Worm (Caenorhabditis elegans) whole organism, L3 larva: Measurements from ENCODE around the gene Y67H2A.10.
A peak's percentile ranks its signal among the peaks of the same experiment; 100 is the strongest.

Source experiments
- R02D3.7 ChIP-seq: fragments of 150-350 bp; optimal IDR thresholded peaks from 2 replicates; lab custom pipeline; 2014; ENCODE audit warnings: missing biosample characterization, missing genetic modification characterization
- ZK546.5 ChIP-seq: sonication (generic microtip); optimal IDR thresholded peaks from 2 replicates; lab custom pipeline; 2017; ENCODE audit warnings: missing biosample characterization, missing genetic modification characterization
- aly-2 ChIP-seq: fragments of 150-350 bp; optimal IDR thresholded peaks from 2 replicates; lab custom pipeline; 2014; ENCODE audit warnings: missing biosample characterization, missing genetic modification characterization
- ama-1 ChIP-seq: fragments of 150-350 bp; optimal IDR thresholded peaks from 2 replicates; lab custom pipeline; 2018
- ceh-16 ChIP-seq: sonication (generic microtip); optimal IDR thresholded peaks from 2 replicates; lab custom pipeline; 2017; ENCODE audit warnings: missing biosample characterization, missing genetic modification characterization
- ceh-28 ChIP-seq: fragments of 150-350 bp; optimal IDR thresholded peaks from 2 replicates; lab custom pipeline; 2014; ENCODE audit warnings: missing biosample characterization, missing genetic modification reagents, missing genetic modification characterization
- ceh-82 ChIP-seq: fragments of 150-350 bp; optimal IDR thresholded peaks from 2 replicates; lab custom pipeline; 2014; ENCODE audit warnings: missing biosample characterization, missing genetic modification characterization
- ceh-9 ChIP-seq: sonication (generic microtip); optimal IDR thresholded peaks from 2 replicates; lab custom pipeline; 2018; ENCODE audit warnings: missing biosample characterization, missing genetic modification characterization
- daf-12 ChIP-seq: fragments of 150-350 bp; optimal IDR thresholded peaks from 2 replicates; lab custom pipeline; 2014; ENCODE audit warnings: missing biosample characterization, missing genetic modification reagents, missing genetic modification characterization
- egl-27 ChIP-seq: sonication (generic microtip); optimal IDR thresholded peaks from 4 replicates; lab custom pipeline; 2017; ENCODE audit warnings: missing biosample characterization, missing genetic modification reagents, missing genetic modification characterization
- egl-5 ChIP-seq: fragments of 150-350 bp; optimal IDR thresholded peaks from 2 replicates; lab custom pipeline; 2017; ENCODE audit warnings: missing biosample characterization, missing genetic modification reagents, missing genetic modification characterization, inconsistent platforms
- elt-1 ChIP-seq: fragments of 150-350 bp; optimal IDR thresholded peaks from 2 replicates; lab custom pipeline; 2014; ENCODE audit warnings: missing biosample characterization, missing genetic modification characterization
- elt-2 ChIP-seq: sonication (generic microtip); optimal IDR thresholded peaks from 2 replicates; lab custom pipeline; 2016; ENCODE audit warnings: missing genetic modification reagents, mild to moderate bottlenecking, missing genetic modification characterization, missing compliant biosample characterization
- elt-3 ChIP-seq, 3 experiments: fragments of 150-350 bp in 1 of 3; sonication (generic microtip) in 2 of 3; optimal IDR thresholded peaks; 2 replicates in 2 of 3; 4 replicates in 1 of 3; lab custom pipeline; 2014 to 2017; ENCODE audit warnings: missing biosample characterization in 3 of 3, missing genetic modification characterization in 3 of 3
- eor-1 ChIP-seq, 2 experiments: fragments of 150-350 bp; optimal IDR thresholded peaks; 2 replicates each; lab custom pipeline; 2014 to 2018; ENCODE audit warnings: missing biosample characterization in 2 of 2, missing genetic modification characterization in 2 of 2
- fkh-10 ChIP-seq: sonication (generic microtip); optimal IDR thresholded peaks from 2 replicates; lab custom pipeline; 2017; ENCODE audit warnings: missing biosample characterization, missing genetic modification reagents, missing genetic modification characterization
- fkh-2 ChIP-seq: fragments of 150-350 bp; optimal IDR thresholded peaks from 2 replicates; lab custom pipeline; 2014; ENCODE audit warnings: missing biosample characterization, missing genetic modification reagents, missing genetic modification characterization
- fos-1 ChIP-seq: fragments of 150-350 bp; optimal IDR thresholded peaks from 2 replicates; lab custom pipeline; 2014; ENCODE audit warnings: missing biosample characterization, missing genetic modification characterization
- hmg-11 ChIP-seq: sonication (generic microtip); optimal IDR thresholded peaks from 2 replicates; lab custom pipeline; 2016; ENCODE audit warnings: missing genetic modification characterization, missing compliant biosample characterization
- jun-1 ChIP-seq: fragments of 150-350 bp; optimal IDR thresholded peaks from 2 replicates; lab custom pipeline; 2014; ENCODE audit warnings: missing biosample characterization, missing genetic modification reagents, missing genetic modification characterization
- lin-15B ChIP-seq: fragments of 150-350 bp; optimal IDR thresholded peaks from 2 replicates; lab custom pipeline; 2014; ENCODE audit warnings: missing biosample characterization, missing genetic modification characterization
- lin-39 ChIP-seq: fragments of 150-350 bp; optimal IDR thresholded peaks from 2 replicates; lab custom pipeline; 2018; ENCODE audit warnings: missing biosample characterization, missing genetic modification reagents, missing genetic modification characterization
- lsy-12 ChIP-seq: sonication (generic microtip); optimal IDR thresholded peaks from 2 replicates; lab custom pipeline; 2016; ENCODE audit warnings: mild to moderate bottlenecking, missing genetic modification characterization, missing compliant biosample characterization
- mml-1 ChIP-seq: fragments of 150-350 bp; sonication (generic microtip); optimal IDR thresholded peaks from 3 replicates; lab custom pipeline; 2014; ENCODE audit warnings: missing biosample characterization, missing genetic modification characterization
- nfya-1 ChIP-seq: sonication (generic microtip); optimal IDR thresholded peaks from 2 replicates; lab custom pipeline; 2017; ENCODE audit warnings: missing genetic modification characterization, mild to moderate bottlenecking, missing compliant biosample characterization, antibody characterized with exemption, moderate library complexity; ENCODE audit not compliant: insufficient read depth
- nhr-11 ChIP-seq: fragments of 150-350 bp; optimal IDR thresholded peaks from 2 replicates; lab custom pipeline; 2014; ENCODE audit warnings: missing biosample characterization, missing genetic modification characterization
- nhr-12 ChIP-seq: fragments of 150-350 bp; optimal IDR thresholded peaks from 2 replicates; lab custom pipeline; 2014; ENCODE audit warnings: missing biosample characterization, missing genetic modification characterization
- nhr-23 ChIP-seq: fragments of 150-350 bp; optimal IDR thresholded peaks from 2 replicates; lab custom pipeline; 2014; ENCODE audit warnings: missing biosample characterization, missing genetic modification reagents, missing genetic modification characterization
- nhr-237 ChIP-seq: fragments of 150-350 bp; optimal IDR thresholded peaks from 2 replicates; lab custom pipeline; 2014; ENCODE audit warnings: missing biosample characterization, missing genetic modification characterization
- nhr-25 ChIP-seq: sonication (generic microtip); optimal IDR thresholded peaks from 2 replicates; lab custom pipeline; 2017; ENCODE audit warnings: missing biosample characterization, missing genetic modification characterization
- nhr-28 ChIP-seq: fragments of 150-350 bp; optimal IDR thresholded peaks from 2 replicates; lab custom pipeline; 2014; ENCODE audit warnings: missing biosample characterization, missing genetic modification characterization
- nhr-43 ChIP-seq: sonication (generic microtip); optimal IDR thresholded peaks from 2 replicates; lab custom pipeline; 2016; ENCODE audit warnings: mild to moderate bottlenecking, missing genetic modification characterization, missing compliant biosample characterization; ENCODE audit not compliant: poor library complexity, severe bottlenecking
- nhr-67 ChIP-seq: fragments of 150-350 bp; optimal IDR thresholded peaks from 2 replicates; lab custom pipeline; 2014; ENCODE audit warnings: missing biosample characterization, missing genetic modification characterization
- nhr-76 ChIP-seq: fragments of 150-350 bp; sonication (generic microtip); optimal IDR thresholded peaks from 5 replicates; lab custom pipeline; 2014; ENCODE audit warnings: missing biosample characterization, missing genetic modification characterization
- nhr-77 ChIP-seq: fragments of 150-350 bp; optimal IDR thresholded peaks from 2 replicates; lab custom pipeline; 2014; ENCODE audit warnings: missing biosample characterization, missing genetic modification characterization
- pha-4 ChIP-seq: fragments of 150-350 bp; optimal IDR thresholded peaks from 2 replicates; lab custom pipeline; 2014; ENCODE audit warnings: missing biosample characterization, missing genetic modification reagents, missing genetic modification characterization
- pqm-1 ChIP-seq: fragments of 150-350 bp; optimal IDR thresholded peaks from 2 replicates; lab custom pipeline; 2017; ENCODE audit warnings: missing biosample characterization, missing genetic modification characterization, inconsistent platforms
- sea-2 ChIP-seq: fragments of 150-350 bp; sonication (generic microtip); optimal IDR thresholded peaks from 4 replicates; lab custom pipeline; 2014; ENCODE audit warnings: missing biosample characterization, missing genetic modification reagents, missing genetic modification characterization
- skn-1 ChIP-seq: fragments of 150-350 bp; optimal IDR thresholded peaks from 2 replicates; lab custom pipeline; 2014; ENCODE audit warnings: missing biosample characterization, missing genetic modification characterization
- snpc-4 ChIP-seq: fragments of 150-350 bp; optimal IDR thresholded peaks from 2 replicates; lab custom pipeline; 2014; ENCODE audit warnings: missing biosample characterization, missing genetic modification characterization
- tbx-2 ChIP-seq: sonication (generic microtip); optimal IDR thresholded peaks from 2 replicates; lab custom pipeline; 2016; ENCODE audit warnings: mild to moderate bottlenecking, missing genetic modification characterization, missing compliant biosample characterization
- unc-39 ChIP-seq: sonication (generic microtip); optimal IDR thresholded peaks from 4 replicates; lab custom pipeline; 2017; ENCODE audit warnings: missing biosample characterization, missing genetic modification characterization
- unc-62 ChIP-seq: fragments of 150-350 bp; sonication (generic microtip); optimal IDR thresholded peaks from 4 replicates; lab custom pipeline; 2014; ENCODE audit warnings: missing biosample characterization, missing genetic modification reagents, missing genetic modification characterization
- zag-1 ChIP-seq: fragments of 150-350 bp; optimal IDR thresholded peaks from 2 replicates; lab custom pipeline; 2014; ENCODE audit warnings: missing biosample characterization, missing genetic modification characterization
- ztf-11 ChIP-seq: fragments of 150-350 bp; optimal IDR thresholded peaks from 2 replicates; lab custom pipeline; 2014; ENCODE audit warnings: missing biosample characterization, missing genetic modification characterization
- ztf-4 ChIP-seq: fragments of 150-350 bp; optimal IDR thresholded peaks from 2 replicates; lab custom pipeline; 2014; ENCODE audit warnings: missing biosample characterization, missing genetic modification characterization

Y67H2A.10 gene

DNA sequence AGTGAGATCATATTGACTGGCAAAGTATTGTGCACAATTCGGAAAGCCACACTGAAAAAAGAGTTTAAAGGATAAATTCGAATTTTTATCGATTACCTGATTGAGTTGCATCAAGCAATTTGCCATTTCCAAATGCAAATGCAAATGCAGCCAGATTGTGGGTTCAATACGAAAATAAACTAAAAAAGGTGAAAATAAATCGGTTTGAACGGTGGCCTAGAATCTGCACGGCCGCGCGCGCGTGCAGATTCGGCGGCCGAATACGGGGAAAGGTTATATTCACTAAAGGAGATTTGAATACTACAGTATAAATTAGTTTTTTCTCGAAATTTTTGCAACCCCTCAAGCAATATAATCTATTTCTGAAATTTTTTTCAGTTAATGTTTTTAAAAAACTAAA is at the start of gene Y67H2A.10:
TSS of gene Y67H2A.10 (minus strand) at position 184 of the 400 bp plus-strand sequence.
- TF ChIP-seq tbx-2, result no peak
- no peak for TF ChIP-seq elt-3 (tag; optimal IDR thresholded peaks at IDR 0.05; lab: Kevin White, UChicago)
- no peak for TF ChIP-seq unc-62 (GFP tag; lab: Kevin White, UChicago)
- no peak for TF ChIP-seq sea-2 (GFP tag; lab: Kevin White, UChicago)
- no peak for TF ChIP-seq nhr-43 (tag; lab: Kevin White, UChicago)
- no peak for TF ChIP-seq elt-2 (tag; lab: Kevin White, UChicago)
- no peak for TF ChIP-seq nhr-12 (tag; lab: Kevin White, UChicago)
- TF ChIP-seq pha-4, result peak; percentile 45
- TF ChIP-seq ceh-9, result no peak
- TF ChIP-seq nhr-67, result no peak
- peak; percentile 64 for TF ChIP-seq lin-15B
- TF ChIP-seq snpc-4 (tag; lab: Kevin White, UChicago), result no peak
- TF ChIP-seq jun-1, result no peak
- TF ChIP-seq skn-1 (tag; lab: Kevin White, UChicago), result no peak
- TF ChIP-seq fkh-10 (GFP tag; lab: Kevin White, UChicago), result no peak
- TF ChIP-seq R02D3.7, result no peak
- TF ChIP-seq egl-27 (tag; lab: Kevin White, UChicago), result no peak
- no peak for TF ChIP-seq fkh-2 (tag; lab: Kevin White, UChicago)
- TF ChIP-seq nfya-1 (tag; lab: Kevin White, UChicago), result peak; percentile 44
- no peak for TF ChIP-seq nhr-237 (tag; lab: Kevin White, UChicago)
- TF ChIP-seq ceh-28 (tag; lab: Kevin White, UChicago), result no peak
- TF ChIP-seq eor-1 (tag; optimal IDR thresholded peaks at IDR 0.05; lab: Kevin White, UChicago), result no peak
- no peak for TF ChIP-seq nhr-11 (tag; lab: Kevin White, UChicago)
- peak; percentile 12 for TF ChIP-seq nhr-25
- no peak for TF ChIP-seq ceh-16
- no peak for TF ChIP-seq unc-39
- TF ChIP-seq aly-2 (tag; lab: Kevin White, UChicago), result no peak
- no peak for TF ChIP-seq nhr-77 (tag; lab: Kevin White, UChicago)
- peak; percentile 78 for TF ChIP-seq lin-39 (tag; lab: Kevin White, UChicago)
- no peak for TF ChIP-seq ZK546.5 (tag; lab: Kevin White, UChicago)
- no peak for TF ChIP-seq nhr-23 (tag; lab: Kevin White, UChicago)
- TF ChIP-seq zag-1 (tag; lab: Kevin White, UChicago), result no peak
- TF ChIP-seq daf-12 (tag; lab: Kevin White, UChicago), result no peak
- no peak for TF ChIP-seq ceh-82 (tag; lab: Kevin White, UChicago)
- no peak for TF ChIP-seq fos-1 (tag; lab: Kevin White, UChicago)
- peak; percentile 25 for TF ChIP-seq hmg-11 (tag; lab: Kevin White, UChicago)
- TF ChIP-seq mml-1, result no peak
- TF ChIP-seq pqm-1 (tag; lab: Kevin White, UChicago), result no peak
- TF ChIP-seq elt-1, result no peak
- no peak for TF ChIP-seq ama-1
- TF ChIP-seq nhr-28, result no peak
- TF ChIP-seq ztf-4 (tag; lab: Kevin White, UChicago), result no peak
- TF ChIP-seq ztf-11 (tag; lab: Kevin White, UChicago), result no peak
- TF ChIP-seq egl-5 (tag; lab: Kevin White, UChicago), result no peak
- no peak for TF ChIP-seq nhr-76 (tag; lab: Kevin White, UChicago)
- TF ChIP-seq lsy-12, result no peak

DNA sequence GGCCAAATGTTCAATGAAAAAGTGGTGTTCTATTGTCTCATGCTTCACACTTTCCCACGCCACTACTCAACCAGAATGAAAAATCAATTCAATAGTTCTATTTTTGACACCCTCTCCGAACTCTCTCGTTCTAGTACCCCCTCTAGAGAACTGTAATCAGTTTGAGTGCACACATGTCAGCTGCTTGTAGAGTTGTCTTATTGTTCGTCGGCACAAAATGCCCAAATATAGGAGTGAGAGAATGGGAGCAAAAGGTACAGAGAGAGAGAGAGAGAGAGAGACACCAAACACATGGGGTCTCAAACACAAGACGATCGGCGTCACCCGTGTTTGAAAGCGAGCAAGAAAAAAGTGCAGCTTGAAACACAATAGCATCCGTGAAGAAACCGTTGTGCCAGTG is 45.0 kb upstream of the Y67H2A.10 start:
- no peak for TF ChIP-seq eor-1 (tag; optimal IDR thresholded peaks at IDR 0.05; lab: Kevin White, UChicago)
- TF ChIP-seq pha-4, result peak; percentile 61
- no peak for TF ChIP-seq aly-2 (tag; lab: Kevin White, UChicago)
- peak; percentile 76 for TF ChIP-seq elt-2 (tag; lab: Kevin White, UChicago)
- TF ChIP-seq pqm-1 (tag; lab: Kevin White, UChicago), result peak; percentile 49
- TF ChIP-seq, all 47 proteins: peak for 3
